Fruit fly (Drosophila melanogaster): ENCODE data around the gene CG31789.

DNA sequence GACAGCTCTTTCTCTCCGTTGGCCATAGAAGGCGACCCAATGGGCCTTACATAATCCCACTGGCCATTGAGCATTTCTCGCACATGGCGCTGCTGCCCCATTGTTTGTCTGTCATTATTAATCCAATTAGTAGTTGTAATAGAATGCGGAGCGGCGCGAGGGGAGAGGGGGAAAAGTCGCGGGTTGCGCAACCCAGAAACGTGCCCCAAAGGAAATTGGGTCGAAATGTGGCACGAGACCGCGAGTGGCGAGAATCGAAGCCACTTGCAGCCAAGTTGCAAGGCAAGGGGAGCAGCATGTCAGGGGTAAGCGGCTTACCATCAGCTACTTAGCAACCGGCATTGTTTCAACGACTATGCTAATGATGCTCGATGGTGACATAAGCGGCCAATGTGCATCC, 18.6 kb downstream of the CG31789 start:
- TF ChIP-seq CG8478 (optimal IDR thresholded peaks at IDR 0.05) (no peak), CTCF (optimal IDR thresholded peaks at IDR 0.05) (no peak)
